Fruit fly (Drosophila melanogaster) whole organism, embryonic: ENCODE results near the gene Parg.

Experiments used
- Atf-2 ChIP-seq: fragments of 200-800 bp; sonication (Bioruptor generic); optimal IDR thresholded peaks from 2 replicates; lab custom pipeline; 2016; ENCODE audit warnings: missing biosample characterization, missing genetic modification characterization
- CG10147 ChIP-seq: fragments of 200-800 bp; sonication (Bioruptor generic); optimal IDR thresholded peaks from 2 replicates; lab custom pipeline; 2019; ENCODE audit warnings: missing biosample characterization, mild to moderate bottlenecking, missing genetic modification characterization, moderate library complexity
- CG10209 ChIP-seq: fragments of 200-800 bp; sonication (Bioruptor generic); optimal IDR thresholded peaks from 3 replicates; lab custom pipeline; 2017; ENCODE audit warnings: missing biosample characterization, mild to moderate bottlenecking, missing genetic modification characterization, missing genetic modification reagents
- CG11247 ChIP-seq: fragments of 200-800 bp; sonication (Bioruptor generic); IDR thresholded peaks from 2 replicates; pipeline ENCODE4 v1.3.6; 2022; ENCODE audit warnings: missing biosample characterization, missing genetic modification characterization
- CG11504 ChIP-seq: fragments of 200-800 bp; sonication (Bioruptor generic); optimal IDR thresholded peaks from 3 replicates; lab custom pipeline; 2019; ENCODE audit warnings: missing biosample characterization, mild to moderate bottlenecking, missing genetic modification characterization, moderate library complexity
- CG12236 ChIP-seq: fragments of 200-800 bp; sonication (Bioruptor generic); optimal IDR thresholded peaks from 2 replicates; lab custom pipeline; 2016; ENCODE audit warnings: missing biosample characterization, missing genetic modification characterization
- CG15601 ChIP-seq: fragments of 200-800 bp; sonication (Bioruptor generic); optimal IDR thresholded peaks from 3 replicates; lab custom pipeline; 2019; ENCODE audit warnings: missing biosample characterization, mild to moderate bottlenecking, missing genetic modification characterization, moderate library complexity
- CG16863 ChIP-seq: fragments of 200-800 bp; sonication (Bioruptor generic); optimal IDR thresholded peaks from 3 replicates; lab custom pipeline; 2016; ENCODE audit warnings: missing biosample characterization, missing genetic modification characterization
- CG18476 ChIP-seq: fragments of 200-800 bp; sonication (Bioruptor generic); optimal IDR thresholded peaks from 2 replicates; lab custom pipeline; 2016; ENCODE audit warnings: missing biosample characterization, mild to moderate bottlenecking, missing genetic modification characterization
- CG18599 ChIP-seq: fragments of 200-800 bp; sonication (Bioruptor generic); optimal IDR thresholded peaks from 3 replicates; lab custom pipeline; 2017; ENCODE audit warnings: missing biosample characterization, missing genetic modification characterization, mild to moderate bottlenecking, moderate library complexity, missing genetic modification reagents
- CG18764 ChIP-seq: fragments of 200-800 bp; sonication (Bioruptor generic); optimal IDR thresholded peaks from 3 replicates; lab custom pipeline; 2016; ENCODE audit warnings: missing biosample characterization, missing genetic modification characterization
- CG31365 ChIP-seq: fragments of 200-800 bp; sonication (Bioruptor generic); optimal IDR thresholded peaks from 2 replicates; lab custom pipeline; 2018; ENCODE audit warnings: missing biosample characterization, mild to moderate bottlenecking, missing genetic modification characterization
- CG32772 ChIP-seq: fragments of 200-800 bp; sonication (Bioruptor generic); IDR thresholded peaks from 2 replicates; pipeline ENCODE4 v1.3.6; 2022; ENCODE audit warnings: missing biosample characterization, missing genetic modification characterization
- CG3407 ChIP-seq: fragments of 200-800 bp; sonication (Bioruptor generic); optimal IDR thresholded peaks from 2 replicates; lab custom pipeline; 2018; ENCODE audit warnings: missing biosample characterization, mild to moderate bottlenecking, missing genetic modification characterization
- CG34224 ChIP-seq: fragments of 200-800 bp; sonication (Bioruptor generic); IDR thresholded peaks from 3 replicates; pipeline ENCODE4 v1.3.6; 2022; ENCODE audit warnings: missing biosample characterization, missing genetic modification characterization; ENCODE audit not compliant: partially characterized antibody
- CG6654 ChIP-seq: fragments of 200-800 bp; sonication (Bioruptor generic); optimal IDR thresholded peaks from 2 replicates; lab custom pipeline; 2017; ENCODE audit warnings: missing biosample characterization, mild to moderate bottlenecking, missing genetic modification characterization
- CG7987 ChIP-seq: fragments of 200-800 bp; sonication (Bioruptor generic); optimal IDR thresholded peaks from 2 replicates; lab custom pipeline; 2018; ENCODE audit warnings: missing biosample characterization, mild to moderate bottlenecking, missing genetic modification characterization, moderate library complexity
- CG8359 ChIP-seq: fragments of 200-800 bp; sonication (Bioruptor generic); optimal IDR thresholded peaks from 2 replicates; lab custom pipeline; 2017; ENCODE audit warnings: missing biosample characterization, mild to moderate bottlenecking, missing genetic modification characterization, borderline replicate concordance
- CG9797 ChIP-seq: fragments of 200-800 bp; sonication (Bioruptor generic); optimal IDR thresholded peaks from 3 replicates; lab custom pipeline; 2018; ENCODE audit warnings: missing biosample characterization, mild to moderate bottlenecking, missing genetic modification characterization
- Camta ChIP-seq: fragments of 200-800 bp; sonication (Bioruptor generic); optimal IDR thresholded peaks from 2 replicates; lab custom pipeline; 2016; ENCODE audit warnings: missing biosample characterization, missing genetic modification characterization
- CrebB ChIP-seq: fragments of 200-800 bp; sonication (Bioruptor generic); optimal IDR thresholded peaks from 3 replicates; lab custom pipeline; 2018; ENCODE audit warnings: missing biosample characterization, mild to moderate bottlenecking, missing genetic modification characterization
- Dad ChIP-seq: fragments of 200-800 bp; sonication (Bioruptor generic); optimal IDR thresholded peaks from 3 replicates; lab custom pipeline; 2016; ENCODE audit warnings: missing biosample characterization, missing genetic modification characterization
- Dek ChIP-seq: fragments of 200-800 bp; sonication (Bioruptor generic); optimal IDR thresholded peaks from 3 replicates; lab custom pipeline; 2019; ENCODE audit warnings: missing biosample characterization, mild to moderate bottlenecking, missing genetic modification characterization, moderate library complexity
- HHEX ChIP-seq: fragments of 200-800 bp; sonication (Bioruptor generic); optimal IDR thresholded peaks from 3 replicates; lab custom pipeline; 2017; ENCODE audit warnings: missing biosample characterization, mild to moderate bottlenecking, missing genetic modification characterization, missing genetic modification reagents
- HLH4C ChIP-seq: fragments of 200-800 bp; sonication (Bioruptor generic); IDR thresholded peaks from 3 replicates; pipeline ENCODE4 v1.3.6; 2022; ENCODE audit warnings: missing biosample characterization, missing genetic modification characterization; ENCODE audit not compliant: partially characterized antibody
- Hr51 ChIP-seq, 2 experiments: fragments of 200-800 bp; sonication (Bioruptor generic); optimal IDR thresholded peaks; 2 replicates in 1 of 2; 3 replicates in 1 of 2; lab custom pipeline; 2016 to 2018; ENCODE audit warnings: missing biosample characterization in 2 of 2, missing genetic modification characterization in 2 of 2, mild to moderate bottlenecking in 1 of 2, moderate library complexity in 1 of 2
- MBD-R2 ChIP-seq: fragments of 200-800 bp; sonication (Bioruptor generic); IDR thresholded peaks from 2 replicates; pipeline ENCODE4 v1.3.6; 2022; ENCODE audit warnings: missing biosample characterization, missing genetic modification characterization
- Med ChIP-seq: fragments of 200-800 bp; sonication (Bioruptor generic); peaks from one replicate; lab custom pipeline; 2016; ENCODE audit warnings: missing biosample characterization, missing genetic modification characterization, mild to moderate bottlenecking, inconsistent platforms, moderate library complexity
- Poxn ChIP-seq: fragments of 200-800 bp; sonication (Bioruptor generic); IDR thresholded peaks from 2 replicates; pipeline ENCODE4 v1.3.6; 2022; ENCODE audit warnings: missing biosample characterization, missing genetic modification characterization
- Rx ChIP-seq: fragments of 200-800 bp; sonication (Bioruptor generic); IDR thresholded peaks from 2 replicates; pipeline ENCODE4 v1.3.6; 2022; ENCODE audit warnings: missing biosample characterization, missing genetic modification characterization
- az2 ChIP-seq: fragments of 200-800 bp; sonication (Bioruptor generic); optimal IDR thresholded peaks from 3 replicates; lab custom pipeline; 2016; ENCODE audit warnings: missing biosample characterization, missing genetic modification characterization
- btn ChIP-seq: fragments of 200-800 bp; sonication (Bioruptor generic); optimal IDR thresholded peaks from 2 replicates; lab custom pipeline; 2016; ENCODE audit warnings: missing biosample characterization, missing genetic modification characterization
- chm ChIP-seq: fragments of 200-800 bp; sonication (Bioruptor generic); IDR thresholded peaks from 2 replicates; pipeline ENCODE4 v1.3.6; 2022; ENCODE audit warnings: missing biosample characterization, missing genetic modification characterization
- crp ChIP-seq, 2 experiments: fragments of 200-800 bp; sonication (Bioruptor generic); optimal IDR thresholded peaks; 2 replicates in 1 of 2; 3 replicates in 1 of 2; lab custom pipeline; 2017; ENCODE audit warnings: missing biosample characterization in 2 of 2, missing genetic modification characterization in 2 of 2, mild to moderate bottlenecking in 1 of 2, moderate library complexity in 1 of 2
- exex ChIP-seq: fragments of 200-800 bp; sonication (Bioruptor generic); optimal IDR thresholded peaks from 4 replicates; lab custom pipeline; 2018; ENCODE audit warnings: missing biosample characterization, mild to moderate bottlenecking, missing genetic modification characterization, moderate library complexity
- eyg ChIP-seq: fragments of 200-800 bp; sonication (Bioruptor generic); optimal IDR thresholded peaks from 3 replicates; lab custom pipeline; 2016; ENCODE audit warnings: missing biosample characterization, missing genetic modification characterization
- fd96Cb ChIP-seq: fragments of 200-800 bp; sonication (Bioruptor generic); optimal IDR thresholded peaks from 2 replicates; lab custom pipeline; 2018; ENCODE audit warnings: missing biosample characterization, mild to moderate bottlenecking, missing genetic modification characterization, moderate library complexity
- jing ChIP-seq: fragments of 200-800 bp; sonication (Bioruptor generic); optimal IDR thresholded peaks from 2 replicates; lab custom pipeline; 2018; ENCODE audit warnings: missing biosample characterization, mild to moderate bottlenecking, missing genetic modification characterization
- ken ChIP-seq: fragments of 200-800 bp; sonication (Bioruptor generic); IDR thresholded peaks from 3 replicates; pipeline ENCODE4 v1.3.6; 2022; ENCODE audit warnings: missing biosample characterization, missing genetic modification characterization
- lilli ChIP-seq: fragments of 200-800 bp; sonication (Bioruptor generic); optimal IDR thresholded peaks from 3 replicates; lab custom pipeline; 2016; ENCODE audit warnings: missing biosample characterization, missing genetic modification characterization
- onecut ChIP-seq: fragments of 200-800 bp; sonication (Bioruptor generic); IDR thresholded peaks from 2 replicates; pipeline ENCODE4 v1.3.6; 2022; ENCODE audit warnings: missing biosample characterization, missing genetic modification characterization
- pb ChIP-seq: fragments of 200-800 bp; sonication (Bioruptor generic); optimal IDR thresholded peaks from 3 replicates; lab custom pipeline; 2016; ENCODE audit warnings: missing biosample characterization, missing genetic modification characterization
- phol ChIP-seq: fragments of 200-800 bp; sonication (Bioruptor generic); optimal IDR thresholded peaks from 3 replicates; lab custom pipeline; 2018; ENCODE audit warnings: missing biosample characterization, mild to moderate bottlenecking, missing genetic modification characterization, moderate library complexity
- schlank ChIP-seq: fragments of 200-800 bp; sonication (Bioruptor generic); optimal IDR thresholded peaks from 2 replicates; lab custom pipeline; 2018; ENCODE audit warnings: missing biosample characterization, mild to moderate bottlenecking, missing genetic modification characterization
- sd ChIP-seq: fragments of 200-800 bp; sonication (Bioruptor generic); optimal IDR thresholded peaks from 3 replicates; lab custom pipeline; 2018; ENCODE audit warnings: missing biosample characterization, mild to moderate bottlenecking, missing genetic modification characterization, moderate library complexity
- sisA ChIP-seq: fragments of 200-800 bp; sonication (Bioruptor generic); IDR thresholded peaks from 2 replicates; pipeline ENCODE4 v1.3.6; 2022; ENCODE audit warnings: missing biosample characterization, missing genetic modification characterization
- slou ChIP-seq: fragments of 200-800 bp; sonication (Bioruptor generic); optimal IDR thresholded peaks from 3 replicates; lab custom pipeline; 2016; ENCODE audit warnings: missing biosample characterization, missing genetic modification characterization
- tin ChIP-seq: fragments of 200-800 bp; sonication (Bioruptor generic); optimal IDR thresholded peaks from 3 replicates; lab custom pipeline; 2016; ENCODE audit warnings: missing biosample characterization, missing genetic modification characterization
- trem ChIP-seq: fragments of 200-800 bp; optimal IDR thresholded peaks from 3 replicates; lab custom pipeline; 2019; ENCODE audit warnings: missing biosample characterization, mild to moderate bottlenecking, missing genetic modification characterization, moderate library complexity

The Parg gene

DNA sequence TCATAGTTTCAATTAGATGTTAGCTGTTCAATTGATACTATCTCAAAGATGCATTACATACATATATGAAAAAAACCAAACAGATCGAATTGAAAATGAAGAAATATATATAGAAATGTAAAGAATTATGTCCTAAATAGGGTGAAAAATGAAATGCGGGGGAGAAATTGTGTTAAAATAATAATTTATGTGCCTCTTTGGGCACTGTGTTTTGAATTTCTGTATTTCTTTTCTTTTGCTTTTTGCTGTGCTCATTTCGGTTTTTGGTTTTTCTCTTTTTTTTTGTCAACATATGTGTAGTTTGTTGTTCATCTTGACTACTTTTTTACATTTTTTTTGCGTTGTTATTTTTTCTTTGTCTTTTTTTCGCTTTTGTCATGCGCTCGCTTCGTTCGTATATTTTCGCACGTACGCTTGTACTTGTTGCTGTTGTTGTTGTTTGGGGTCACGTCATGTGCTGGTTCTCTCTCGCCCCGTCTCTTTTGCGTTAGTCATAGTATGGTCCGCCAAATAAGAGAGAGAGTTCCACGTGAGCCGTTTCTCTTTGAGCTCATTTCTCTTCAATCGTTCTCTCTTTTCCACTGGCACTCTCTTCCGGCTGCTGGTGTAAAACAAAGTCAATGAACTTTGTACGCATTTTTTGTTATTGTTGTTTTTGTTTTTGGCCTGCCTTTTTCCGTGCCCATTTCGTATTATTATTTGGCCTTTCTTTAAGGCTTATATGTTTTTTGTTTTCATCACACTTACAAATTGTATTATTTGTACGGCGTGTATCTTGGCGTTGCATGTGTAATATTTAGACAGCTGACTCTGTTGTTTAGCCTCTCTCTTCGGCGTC lies 24.1 kb upstream of the Parg start (continued):
- TF ChIP-seq Hr51 (GFP tag; optimal IDR thresholded peaks at IDR 0.05; lab: Kevin White, UChicago) = peak in 1 of 2 experiments; percentile 49
- TF ChIP-seq CG18599 (GFP tag; lab: Kevin White, UChicago) = no peak
- TF ChIP-seq CG11504 (tag; lab: Kevin White, UChicago) = no peak
- no peak for TF ChIP-seq exex (tag; lab: Kevin White, UChicago)
- no peak for TF ChIP-seq CG11247
- TF ChIP-seq lilli = peak; percentile 33
- no peak for TF ChIP-seq CG10147 (GFP tag; lab: Kevin White, UChicago)
- TF ChIP-seq CG18764 (GFP tag; lab: Kevin White, UChicago) = no peak
- TF ChIP-seq Atf-2 (GFP tag; lab: Kevin White, UChicago) = no peak
- TF ChIP-seq CG34224 (GFP tag; lab: Robert Waterston, UW) = peak; percentile 38; the same call in 1 of the 3 replicates
- no peak for TF ChIP-seq Rx
- no peak for TF ChIP-seq HLH4C
- no peak for TF ChIP-seq eyg (GFP tag; lab: Kevin White, UChicago)
- TF ChIP-seq Med (GFP tag; lab: Kevin White, UChicago) = peak; percentile 41
- TF ChIP-seq fd96Cb = no peak
- TF ChIP-seq CG15601 = no peak
- no peak for TF ChIP-seq CG10209 (GFP tag; lab: Kevin White, UChicago)
- no peak for TF ChIP-seq Camta (GFP tag; lab: Kevin White, UChicago)
- TF ChIP-seq ken (GFP tag; lab: Robert Waterston, UW) = no peak
- TF ChIP-seq CG9797 = no peak
- no peak for TF ChIP-seq sisA
- TF ChIP-seq onecut (GFP tag; lab: Robert Waterston, UW) = no peak
- no peak for TF ChIP-seq CG16863
- TF ChIP-seq CG32772 (GFP tag; lab: Robert Waterston, UW) = no peak
- TF ChIP-seq phol = no peak
- TF ChIP-seq trem (tag; lab: Kevin White, UChicago) = no peak
- TF ChIP-seq schlank = no peak
- TF ChIP-seq CG12236 (GFP tag; lab: Kevin White, UChicago) = no peak
- TF ChIP-seq crp (GFP tag; optimal IDR thresholded peaks at IDR 0.05; lab: Kevin White, UChicago) = no peak
- TF ChIP-seq Poxn = no peak
- TF ChIP-seq jing (GFP tag; lab: Kevin White, UChicago) = no peak
- TF ChIP-seq btn (GFP tag; lab: Kevin White, UChicago) = no peak
- TF ChIP-seq tin (GFP tag; lab: Kevin White, UChicago) = no peak
- TF ChIP-seq HHEX (GFP tag; lab: Kevin White, UChicago) = no peak
- TF ChIP-seq slou = no peak
- TF ChIP-seq az2 (GFP tag; lab: Kevin White, UChicago) = no peak
- TF ChIP-seq CG6654 = no peak
- peak; percentile 6 for TF ChIP-seq CG31365
- TF ChIP-seq chm (GFP tag; lab: Robert Waterston, UW) = no peak
- no peak for TF ChIP-seq CG8359 (GFP tag; lab: Kevin White, UChicago)
- no peak for TF ChIP-seq Dad
- no peak for TF ChIP-seq CG7987 (GFP tag; lab: Kevin White, UChicago)
- no peak for TF ChIP-seq pb (GFP tag; lab: Kevin White, UChicago)
- no peak for TF ChIP-seq CG3407 (GFP tag; lab: Kevin White, UChicago)
- peak; percentile 22 for TF ChIP-seq Dek (tag; lab: Kevin White, UChicago)
- no peak for TF ChIP-seq CG18476 (GFP tag; lab: Kevin White, UChicago)
- no peak for TF ChIP-seq MBD-R2
- TF ChIP-seq CrebB = no peak
- no peak for TF ChIP-seq sd (tag; lab: Kevin White, UChicago)
